Worm (Caenorhabditis elegans) whole organism, L3 larva: ENCODE measurements around the gene Y105C5A.9.
A peak's percentile ranks its signal among the peaks of the same experiment; 100 is the strongest.
"Not testable (repeated sequence)": the region's sequence is repeated elsewhere in the genome, so short reads cannot be mapped to it uniquely, and the experiment has no call there.

ENCODE experiments used
- elt-3 ChIP-seq, 3 experiments: fragments of 150-350 bp in 1 of 3; sonication (generic microtip) in 2 of 3; optimal IDR thresholded peaks; 2 replicates in 2 of 3; 4 replicates in 1 of 3; lab custom pipeline; 2014 to 2017; ENCODE audit warnings: missing biosample characterization in 3 of 3, missing genetic modification characterization in 3 of 3
- eor-1 ChIP-seq, 2 experiments: fragments of 150-350 bp; optimal IDR thresholded peaks; 2 replicates each; lab custom pipeline; 2014 to 2018; ENCODE audit warnings: missing biosample characterization in 2 of 2, missing genetic modification characterization in 2 of 2
- nhr-11 ChIP-seq: fragments of 150-350 bp; optimal IDR thresholded peaks from 2 replicates; lab custom pipeline; 2014; ENCODE audit warnings: missing biosample characterization, missing genetic modification characterization
- nhr-23 ChIP-seq: fragments of 150-350 bp; optimal IDR thresholded peaks from 2 replicates; lab custom pipeline; 2014; ENCODE audit warnings: missing biosample characterization, missing genetic modification reagents, missing genetic modification characterization
- nhr-25 ChIP-seq: sonication (generic microtip); optimal IDR thresholded peaks from 2 replicates; lab custom pipeline; 2017; ENCODE audit warnings: missing biosample characterization, missing genetic modification characterization
- nhr-67 ChIP-seq: fragments of 150-350 bp; optimal IDR thresholded peaks from 2 replicates; lab custom pipeline; 2014; ENCODE audit warnings: missing biosample characterization, missing genetic modification characterization

Y105C5A.9 gene

ce11 chrIV:15672994-15673393 lies 41.7 kb downstream of the Y105C5A.9 start:
- TF ChIP-seq nhr-25 (peak; percentile 0), nhr-23 (tag; lab: Kevin White, UChicago) (peak; percentile 46), elt-3 (tag; optimal IDR thresholded peaks at IDR 0.05; lab: Kevin White, UChicago) (no peak)

ce11 chrIV:15681445-15681844 lies 50.1 kb downstream of the Y105C5A.9 start, which contains the start of gene Y105C5A.26:
Y105C5A.26 (minus strand) TSS chrIV:15681545.
- TF ChIP-seq nhr-67 (tag; lab: Kevin White, UChicago); eor-1 (tag; optimal IDR thresholded peaks at IDR 0.05; lab: Kevin White, UChicago); nhr-11: not testable (repeated sequence)
